Fruit fly (Drosophila melanogaster) whole organism, pupa: Measurements from ENCODE around the gene PGAP1.

Experiments
- CG10348 ChIP-seq: fragments of 200-800 bp; sonication (Bioruptor generic); IDR thresholded peaks from 2 replicates; pipeline ENCODE4 v1.3.6; 2022; ENCODE audit warnings: missing biosample characterization, missing genetic modification characterization
- CG12605 ChIP-seq: fragments of 200-800 bp; sonication (Bioruptor generic); IDR thresholded peaks from 2 replicates; pipeline ENCODE4 v1.3.6; 2022; ENCODE audit warnings: missing biosample characterization, missing genetic modification characterization
- CG13204 ChIP-seq: fragments of 200-800 bp; sonication (Bioruptor generic); optimal IDR thresholded peaks from 2 replicates; lab custom pipeline; 2018; ENCODE audit warnings: missing biosample characterization, mild to moderate bottlenecking, missing genetic modification characterization, moderate library complexity
- CG14655 ChIP-seq: fragments of 200-800 bp; sonication (Bioruptor generic); optimal IDR thresholded peaks from 3 replicates; lab custom pipeline; 2017; ENCODE audit warnings: mild to moderate bottlenecking, missing biosample characterization, missing genetic modification reagents, missing genetic modification characterization
- CG15710 ChIP-seq: fragments of 200-800 bp; sonication (Bioruptor generic); optimal IDR thresholded peaks from 2 replicates; lab custom pipeline; 2018; ENCODE audit warnings: missing biosample characterization, mild to moderate bottlenecking, missing genetic modification characterization, moderate library complexity
- CG17806 ChIP-seq: fragments of 200-800 bp; sonication (Bioruptor generic); optimal IDR thresholded peaks from 2 replicates; lab custom pipeline; 2018; ENCODE audit warnings: missing biosample characterization, mild to moderate bottlenecking, missing genetic modification characterization, moderate library complexity
- CG32121 ChIP-seq: fragments of 200-800 bp; sonication (Bioruptor generic); IDR thresholded peaks from 2 replicates; pipeline ENCODE4 v1.3.6; 2022; ENCODE audit warnings: missing biosample characterization, missing genetic modification characterization
- CG34367 ChIP-seq: fragments of 200-800 bp; sonication (Bioruptor generic); optimal IDR thresholded peaks from 2 replicates; lab custom pipeline; 2018; ENCODE audit warnings: missing biosample characterization, mild to moderate bottlenecking, missing genetic modification characterization
- CG4496 ChIP-seq: fragments of 200-800 bp; sonication (Bioruptor generic); IDR thresholded peaks from 3 replicates; pipeline ENCODE4 v1.3.6; 2022; ENCODE audit warnings: missing biosample characterization, missing genetic modification characterization
- CG8159 ChIP-seq: fragments of 200-800 bp; sonication (Bioruptor generic); optimal IDR thresholded peaks from 3 replicates; lab custom pipeline; 2018; ENCODE audit warnings: missing biosample characterization, mild to moderate bottlenecking, missing genetic modification characterization, moderate library complexity
- CG8301 ChIP-seq: fragments of 200-800 bp; sonication (Bioruptor generic); optimal IDR thresholded peaks from 2 replicates; lab custom pipeline; 2018; ENCODE audit warnings: missing biosample characterization, mild to moderate bottlenecking, missing genetic modification characterization
- CG9948 ChIP-seq: fragments of 200-800 bp; sonication (Bioruptor generic); optimal IDR thresholded peaks from 2 replicates; lab custom pipeline; 2018; ENCODE audit warnings: missing biosample characterization, mild to moderate bottlenecking, missing genetic modification characterization, moderate library complexity
- D1 ChIP-seq: fragments of 200-800 bp; sonication (Bioruptor generic); optimal IDR thresholded peaks from 2 replicates; lab custom pipeline; 2018; ENCODE audit warnings: missing biosample characterization, mild to moderate bottlenecking, missing genetic modification characterization, moderate library complexity
- EcR ChIP-seq: fragments of 200-800 bp; sonication (Bioruptor generic); optimal IDR thresholded peaks from 3 replicates; lab custom pipeline; 2019; ENCODE audit warnings: missing biosample characterization, missing genetic modification characterization, mild to moderate bottlenecking, moderate library complexity, missing genetic modification reagents
- Ets98B ChIP-seq: fragments of 200-800 bp; sonication (Bioruptor generic); IDR thresholded peaks from 2 replicates; pipeline ENCODE4 v1.3.6; 2022; ENCODE audit warnings: missing biosample characterization, missing genetic modification characterization
- Pif1A ChIP-seq: fragments of 200-800 bp; sonication (Bioruptor generic); optimal IDR thresholded peaks from 3 replicates; lab custom pipeline; 2016; ENCODE audit warnings: missing biosample characterization, missing genetic modification characterization
- Pif1B ChIP-seq: fragments of 200-800 bp; sonication (Bioruptor generic); optimal IDR thresholded peaks from 3 replicates; lab custom pipeline; 2016; ENCODE audit warnings: missing biosample characterization, missing genetic modification characterization
- Snoo ChIP-seq: fragments of 200-800 bp; sonication (Bioruptor generic); optimal IDR thresholded peaks from 3 replicates; lab custom pipeline; 2017; ENCODE audit warnings: missing biosample characterization, mild to moderate bottlenecking, missing genetic modification characterization, inconsistent platforms
- fd96Ca ChIP-seq: fragments of 200-800 bp; sonication (Bioruptor generic); IDR thresholded peaks from 3 replicates; pipeline ENCODE4 v1.3.6; 2022; ENCODE audit warnings: missing biosample characterization, missing genetic modification characterization
- gl ChIP-seq: fragments of 200-800 bp; sonication (Bioruptor generic); optimal IDR thresholded peaks from 2 replicates; lab custom pipeline; 2018; ENCODE audit warnings: missing biosample characterization, mild to moderate bottlenecking, missing genetic modification characterization
- rn ChIP-seq: fragments of 200-800 bp; sonication (Bioruptor generic); IDR thresholded peaks from 2 replicates; pipeline ENCODE4 v1.3.6; 2022; ENCODE audit warnings: missing biosample characterization, missing genetic modification characterization

PGAP1 gene

dm6 chrX:5699824-5700498, 10.7 kb upstream of the PGAP1 start:
- TF ChIP-seq CG32121 (GFP tag; lab: Robert Waterston, UW) = peak; percentile 26; the same call in 1 of the 2 replicates
- TF ChIP-seq CG9948 (tag; lab: Kevin White, UChicago) = peak; percentile 53
- peak; percentile 65 for TF ChIP-seq CG8301 (tag; lab: Kevin White, UChicago)
- no peak for TF ChIP-seq CG10348 (GFP tag; lab: Robert Waterston, UW)
- TF ChIP-seq CG15710 (tag; lab: Kevin White, UChicago) = peak; percentile 59
- TF ChIP-seq CG12605 (GFP tag; lab: Robert Waterston, UW) = 0 out of 2 replicates have a peak, but pooled peaks have one; percentile 11
- peak; percentile 54 for TF ChIP-seq CG14655 (GFP tag; lab: Kevin White, UChicago)
- no peak; the same call in 2 of the 3 replicates for TF ChIP-seq CG4496
- TF ChIP-seq Ets98B (GFP tag; lab: Robert Waterston, UW) = 0 out of 2 replicates have a peak, but pooled peaks have one; percentile 31
- no peak for TF ChIP-seq D1 (tag; lab: Kevin White, UChicago)
- TF ChIP-seq CG13204 = no peak
- no peak for TF ChIP-seq gl
- 0 out of 2 replicates have a peak, but pooled peaks have one; percentile 30 for TF ChIP-seq rn
- peak; percentile 55 for TF ChIP-seq Pif1B
- peak; percentile 15 for TF ChIP-seq CG34367 (tag; lab: Kevin White, UChicago)
- TF ChIP-seq fd96Ca = no peak
- TF ChIP-seq CG8159 (tag; lab: Kevin White, UChicago) = peak; percentile 70
- peak; percentile 40 for TF ChIP-seq Snoo (tag; lab: Kevin White, UChicago)
- TF ChIP-seq CG17806 (tag; lab: Kevin White, UChicago) = peak; percentile 62
- peak; percentile 60 for TF ChIP-seq Pif1A (GFP tag; lab: Kevin White, UChicago)
- TF ChIP-seq EcR = no peak

DNA sequence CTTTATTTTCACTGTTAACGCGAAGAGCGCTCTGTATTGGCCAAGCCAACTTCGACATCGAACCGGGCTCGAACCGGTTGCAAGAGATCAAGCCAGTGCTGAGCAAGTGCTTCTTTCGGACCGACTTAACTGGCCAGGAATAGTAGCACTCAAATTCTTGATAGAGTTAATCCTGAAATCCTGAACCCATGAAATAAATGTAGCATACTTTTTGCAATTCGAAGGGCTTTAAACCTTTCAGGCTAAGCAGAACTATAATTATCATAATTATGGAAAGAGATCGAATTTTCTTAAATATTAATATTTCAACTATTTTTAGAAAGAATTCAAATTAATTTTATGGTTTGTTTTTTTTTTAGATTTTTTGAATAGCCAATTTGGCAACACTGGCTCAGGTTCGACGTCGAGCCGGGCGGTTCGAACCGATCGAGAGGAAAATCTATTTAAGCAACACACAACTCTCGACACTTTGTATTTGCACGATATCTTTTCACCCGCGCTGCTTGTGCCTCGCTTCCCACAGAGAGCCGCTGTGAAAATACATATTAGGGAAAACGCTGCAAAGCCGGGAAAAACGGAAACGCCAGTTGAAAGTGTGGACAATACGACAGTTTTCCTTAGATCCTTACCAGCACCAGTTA, 8.9 kb upstream of the PGAP1 start, which contains the start of gene AdamTS-B:
TSS of gene AdamTS-B (plus strand) at position 471 of the 641 bp plus-strand sequence.
- peak; percentile 73 for TF ChIP-seq Pif1A (GFP tag; lab: Kevin White, UChicago)
- no peak for TF ChIP-seq CG10348 (GFP tag; lab: Robert Waterston, UW)
- peak; percentile 73 for TF ChIP-seq CG17806 (tag; lab: Kevin White, UChicago)
- peak; percentile 79 for TF ChIP-seq CG14655 (GFP tag; lab: Kevin White, UChicago)
- peak; percentile 84 for TF ChIP-seq CG8159 (tag; lab: Kevin White, UChicago)
- TF ChIP-seq CG34367 (tag; lab: Kevin White, UChicago) = peak; percentile 52
- peak; percentile 78 for TF ChIP-seq CG15710 (tag; lab: Kevin White, UChicago)
- peak; percentile 76 for TF ChIP-seq Snoo (tag; lab: Kevin White, UChicago)
- peak; percentile 39 for TF ChIP-seq gl
- TF ChIP-seq Ets98B (GFP tag; lab: Robert Waterston, UW) = peak; percentile 52
- 0 out of 3 replicates have a peak, but pooled peaks have one; percentile 45 for TF ChIP-seq fd96Ca
- TF ChIP-seq CG13204 = no peak
- peak; percentile 67 for TF ChIP-seq CG9948 (tag; lab: Kevin White, UChicago)
- TF ChIP-seq CG8301 (tag; lab: Kevin White, UChicago) = peak; percentile 74
- no peak for TF ChIP-seq EcR
- TF ChIP-seq CG4496 = peak; percentile 72
- TF ChIP-seq CG32121 (GFP tag; lab: Robert Waterston, UW) = peak; percentile 77
- peak; percentile 34 for TF ChIP-seq D1 (tag; lab: Kevin White, UChicago)
- 0 out of 2 replicates have a peak, but pooled peaks have one; percentile 17 for TF ChIP-seq rn
- peak; percentile 51; the same call in 1 of the 2 replicates for TF ChIP-seq CG12605 (GFP tag; lab: Robert Waterston, UW)
- no peak for TF ChIP-seq Pif1B

DNA sequence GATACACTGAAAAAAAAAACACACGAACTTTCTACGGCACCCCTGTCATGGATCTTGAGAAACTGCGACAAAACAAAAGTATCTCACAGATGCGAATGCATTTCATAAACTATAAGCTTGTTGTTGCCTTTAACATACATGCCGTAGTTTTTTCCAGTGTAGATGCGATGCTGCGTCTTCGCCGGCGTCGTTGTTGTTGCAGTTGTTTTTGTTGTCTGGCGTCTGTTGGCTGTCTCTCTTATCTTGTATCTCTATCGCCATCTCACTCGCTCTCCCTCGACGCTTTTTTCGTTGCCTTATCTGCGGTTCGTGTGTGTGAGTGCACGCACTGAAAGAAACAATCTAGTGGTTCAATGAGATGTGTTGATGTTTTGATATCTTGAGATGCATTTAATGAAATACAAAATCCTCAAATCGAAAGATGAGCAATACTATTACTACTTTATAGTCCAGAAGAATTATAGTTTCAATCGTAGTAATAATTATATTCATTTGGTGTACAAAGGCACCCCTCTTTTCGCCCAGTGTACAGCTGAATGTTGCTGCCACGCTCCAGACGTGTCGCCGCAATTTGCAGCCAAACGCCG, 7.3 kb upstream of the PGAP1 start:
- peak; percentile 92 for TF ChIP-seq CG17806 (tag; lab: Kevin White, UChicago)
- TF ChIP-seq CG10348 (GFP tag; lab: Robert Waterston, UW) = peak; percentile 79
- TF ChIP-seq CG9948 (tag; lab: Kevin White, UChicago) = peak; percentile 86
- peak; percentile 95 for TF ChIP-seq CG12605 (GFP tag; lab: Robert Waterston, UW)
- peak; percentile 89 for TF ChIP-seq gl
- peak; percentile 98 for TF ChIP-seq CG4496
- peak; percentile 94 for TF ChIP-seq rn
- TF ChIP-seq EcR = no peak
- TF ChIP-seq CG34367 (tag; lab: Kevin White, UChicago) = peak; percentile 92
- TF ChIP-seq D1 (tag; lab: Kevin White, UChicago) = peak; percentile 27
- TF ChIP-seq Snoo (tag; lab: Kevin White, UChicago) = peak; percentile 98
- TF ChIP-seq CG32121 (GFP tag; lab: Robert Waterston, UW) = peak; percentile 92
- TF ChIP-seq CG15710 (tag; lab: Kevin White, UChicago) = peak; percentile 95
- peak; percentile 95 for TF ChIP-seq CG13204
- peak; percentile 95 for TF ChIP-seq Pif1B
- peak; percentile 98 for TF ChIP-seq Pif1A (GFP tag; lab: Kevin White, UChicago)
- TF ChIP-seq Ets98B (GFP tag; lab: Robert Waterston, UW) = peak; percentile 97
- peak; percentile 96 for TF ChIP-seq CG14655 (GFP tag; lab: Kevin White, UChicago)
- TF ChIP-seq fd96Ca = peak; percentile 98
- TF ChIP-seq CG8301 (tag; lab: Kevin White, UChicago) = peak; percentile 92
- peak; percentile 94 for TF ChIP-seq CG8159 (tag; lab: Kevin White, UChicago)

dm6 chrX:5695958-5696357, 6.7 kb upstream of the PGAP1 start:
- TF ChIP-seq CG12605 (GFP tag; lab: Robert Waterston, UW) (no peak; the same call in 1 of the 2 replicates), Pif1B (no peak), CG34367 (tag; lab: Kevin White, UChicago) (no peak), CG10348 (GFP tag; lab: Robert Waterston, UW) (no peak), fd96Ca (peak; percentile 4; the same call in 2 of the 3 replicates), CG14655 (GFP tag; lab: Kevin White, UChicago) (peak; percentile 7), CG4496 (no peak), D1 (tag; lab: Kevin White, UChicago) (no peak), CG8159 (tag; lab: Kevin White, UChicago) (no peak), rn (0 out of 2 replicates have a peak, but pooled peaks have one; percentile 28), CG9948 (tag; lab: Kevin White, UChicago) (no peak), Ets98B (GFP tag; lab: Robert Waterston, UW) (no peak), gl (no peak), CG15710 (tag; lab: Kevin White, UChicago) (no peak), EcR (no peak), CG32121 (GFP tag; lab: Robert Waterston, UW) (no peak), CG13204 (no peak), Snoo (tag; lab: Kevin White, UChicago) (no peak), CG8301 (tag; lab: Kevin White, UChicago) (no peak), CG17806 (tag; lab: Kevin White, UChicago) (no peak)
